Worm (Caenorhabditis elegans) whole organism, L4/young adult: ENCODE measurements around the gene nhr-3.

Source experiments
- dao-5 ChIP-seq: sonication (generic microtip); optimal IDR thresholded peaks from 2 replicates; lab custom pipeline; 2016; ENCODE audit warnings: missing genotype, missing genetic modification characterization, moderate library complexity, missing compliant biosample characterization
- him-1 ChIP-seq: sonication (generic microtip); optimal IDR thresholded peaks from 2 replicates; lab custom pipeline; 2016; ENCODE audit warnings: missing genotype, missing genetic modification reagents, missing genetic modification characterization, missing compliant biosample characterization

ce11 chrX:14557352-14557935 lies 860 bp upstream of the nhr-3 start:
- TF ChIP-seq him-1 (no peak), dao-5 (no peak)
